Worm (Caenorhabditis elegans): ENCODE data around the gene try-13.

DNA sequence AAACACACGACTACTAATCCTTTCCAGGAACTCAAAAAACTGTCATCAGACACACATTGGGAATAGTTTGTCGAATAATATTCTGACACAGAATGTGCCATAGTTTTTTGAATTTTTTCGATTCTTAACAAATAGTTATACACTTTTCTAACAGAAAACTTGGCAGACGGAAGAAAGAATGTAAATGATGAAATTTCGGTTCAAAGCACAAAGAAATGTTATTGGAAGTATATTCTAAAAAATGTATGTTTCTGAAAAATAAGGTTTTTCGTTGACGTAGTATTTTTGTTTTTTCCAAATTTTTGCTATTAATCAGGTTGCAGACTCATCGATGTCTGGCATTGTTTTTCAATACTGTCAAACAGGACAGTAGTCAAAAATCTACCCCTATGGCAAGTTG lies 21.0 kb downstream of the try-13 start, which contains the start of gene srh-92:
- TF ChIP-seq unc-62 (GFP tag; optimal IDR thresholded peaks at IDR 0.05) (no peak), F55B11.4 (tag; optimal IDR thresholded peaks at IDR 0.05; ENCODE audit: borderline replicate concordance, insufficient read depth) (no peak), ceh-79 (tag; optimal IDR thresholded peaks at IDR 0.05) (no peak), nhr-120 (GFP tag; IDR thresholded peaks at IDR 0.05) (no peak), rpc-1 (optimal IDR thresholded peaks at IDR 0.05) (no peak), rpc-1 (tag; optimal IDR thresholded peaks at IDR 0.05) (no peak), F37B4.10 (GFP tag; IDR thresholded peaks at IDR 0.05) (no peak)
